Fruit fly (Drosophila melanogaster) whole organism, pupa: ENCODE results near the gene CG12723.

Source experiments
- CG10348 ChIP-seq: fragments of 200-800 bp; sonication (Bioruptor generic); IDR thresholded peaks from 2 replicates; pipeline ENCODE4 v1.3.6; 2022; ENCODE audit warnings: missing biosample characterization, missing genetic modification characterization
- CG12605 ChIP-seq: fragments of 200-800 bp; sonication (Bioruptor generic); IDR thresholded peaks from 2 replicates; pipeline ENCODE4 v1.3.6; 2022; ENCODE audit warnings: missing biosample characterization, missing genetic modification characterization
- CG13204 ChIP-seq: fragments of 200-800 bp; sonication (Bioruptor generic); optimal IDR thresholded peaks from 2 replicates; lab custom pipeline; 2018; ENCODE audit warnings: missing biosample characterization, mild to moderate bottlenecking, missing genetic modification characterization, moderate library complexity
- CG14655 ChIP-seq: fragments of 200-800 bp; sonication (Bioruptor generic); optimal IDR thresholded peaks from 3 replicates; lab custom pipeline; 2017; ENCODE audit warnings: mild to moderate bottlenecking, missing biosample characterization, missing genetic modification reagents, missing genetic modification characterization
- CG15710 ChIP-seq: fragments of 200-800 bp; sonication (Bioruptor generic); optimal IDR thresholded peaks from 2 replicates; lab custom pipeline; 2018; ENCODE audit warnings: missing biosample characterization, mild to moderate bottlenecking, missing genetic modification characterization, moderate library complexity
- CG17806 ChIP-seq: fragments of 200-800 bp; sonication (Bioruptor generic); optimal IDR thresholded peaks from 2 replicates; lab custom pipeline; 2018; ENCODE audit warnings: missing biosample characterization, mild to moderate bottlenecking, missing genetic modification characterization, moderate library complexity
- CG32121 ChIP-seq: fragments of 200-800 bp; sonication (Bioruptor generic); IDR thresholded peaks from 2 replicates; pipeline ENCODE4 v1.3.6; 2022; ENCODE audit warnings: missing biosample characterization, missing genetic modification characterization
- CG34367 ChIP-seq: fragments of 200-800 bp; sonication (Bioruptor generic); optimal IDR thresholded peaks from 2 replicates; lab custom pipeline; 2018; ENCODE audit warnings: missing biosample characterization, mild to moderate bottlenecking, missing genetic modification characterization
- CG4496 ChIP-seq: fragments of 200-800 bp; sonication (Bioruptor generic); IDR thresholded peaks from 3 replicates; pipeline ENCODE4 v1.3.6; 2022; ENCODE audit warnings: missing biosample characterization, missing genetic modification characterization
- CG8159 ChIP-seq: fragments of 200-800 bp; sonication (Bioruptor generic); optimal IDR thresholded peaks from 3 replicates; lab custom pipeline; 2018; ENCODE audit warnings: missing biosample characterization, mild to moderate bottlenecking, missing genetic modification characterization, moderate library complexity
- CG8301 ChIP-seq: fragments of 200-800 bp; sonication (Bioruptor generic); optimal IDR thresholded peaks from 2 replicates; lab custom pipeline; 2018; ENCODE audit warnings: missing biosample characterization, mild to moderate bottlenecking, missing genetic modification characterization
- CG9948 ChIP-seq: fragments of 200-800 bp; sonication (Bioruptor generic); optimal IDR thresholded peaks from 2 replicates; lab custom pipeline; 2018; ENCODE audit warnings: missing biosample characterization, mild to moderate bottlenecking, missing genetic modification characterization, moderate library complexity
- D1 ChIP-seq: fragments of 200-800 bp; sonication (Bioruptor generic); optimal IDR thresholded peaks from 2 replicates; lab custom pipeline; 2018; ENCODE audit warnings: missing biosample characterization, mild to moderate bottlenecking, missing genetic modification characterization, moderate library complexity
- EcR ChIP-seq: fragments of 200-800 bp; sonication (Bioruptor generic); optimal IDR thresholded peaks from 3 replicates; lab custom pipeline; 2019; ENCODE audit warnings: missing biosample characterization, missing genetic modification characterization, mild to moderate bottlenecking, moderate library complexity, missing genetic modification reagents
- Ets98B ChIP-seq: fragments of 200-800 bp; sonication (Bioruptor generic); IDR thresholded peaks from 2 replicates; pipeline ENCODE4 v1.3.6; 2022; ENCODE audit warnings: missing biosample characterization, missing genetic modification characterization
- Pif1A ChIP-seq: fragments of 200-800 bp; sonication (Bioruptor generic); optimal IDR thresholded peaks from 3 replicates; lab custom pipeline; 2016; ENCODE audit warnings: missing biosample characterization, missing genetic modification characterization
- Pif1B ChIP-seq: fragments of 200-800 bp; sonication (Bioruptor generic); optimal IDR thresholded peaks from 3 replicates; lab custom pipeline; 2016; ENCODE audit warnings: missing biosample characterization, missing genetic modification characterization
- Snoo ChIP-seq: fragments of 200-800 bp; sonication (Bioruptor generic); optimal IDR thresholded peaks from 3 replicates; lab custom pipeline; 2017; ENCODE audit warnings: missing biosample characterization, mild to moderate bottlenecking, missing genetic modification characterization, inconsistent platforms
- fd96Ca ChIP-seq: fragments of 200-800 bp; sonication (Bioruptor generic); IDR thresholded peaks from 3 replicates; pipeline ENCODE4 v1.3.6; 2022; ENCODE audit warnings: missing biosample characterization, missing genetic modification characterization
- gl ChIP-seq: fragments of 200-800 bp; sonication (Bioruptor generic); optimal IDR thresholded peaks from 2 replicates; lab custom pipeline; 2018; ENCODE audit warnings: missing biosample characterization, mild to moderate bottlenecking, missing genetic modification characterization
- rn ChIP-seq: fragments of 200-800 bp; sonication (Bioruptor generic); IDR thresholded peaks from 2 replicates; pipeline ENCODE4 v1.3.6; 2022; ENCODE audit warnings: missing biosample characterization, missing genetic modification characterization

CG12723 gene

DNA sequence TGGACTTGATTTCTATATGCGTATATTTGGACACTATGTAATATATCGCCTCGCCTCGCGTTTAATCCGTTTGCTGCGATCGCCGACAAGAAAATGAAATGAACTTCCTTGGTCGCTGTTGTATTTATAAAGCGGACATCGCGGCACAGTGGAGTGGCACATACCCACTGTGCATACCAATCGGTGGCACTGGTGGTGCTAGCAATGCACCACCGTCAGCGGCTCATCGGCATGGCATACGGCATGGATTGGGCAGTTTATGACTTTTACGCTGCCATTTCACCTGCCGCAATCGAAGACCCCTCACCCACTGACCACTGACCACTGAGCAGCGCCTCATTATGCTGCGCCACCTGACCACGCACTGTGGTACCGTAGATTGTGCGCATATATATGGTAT is at the start of gene CG12723:
Gene CG12723, minus strand, starts transcription at position 101 of the 400 bp plus-strand sequence.
- TF ChIP-seq CG10348 (GFP tag; lab: Robert Waterston, UW), result no peak
- TF ChIP-seq CG9948 (tag; lab: Kevin White, UChicago), result no peak
- no peak for TF ChIP-seq CG4496 (GFP tag; lab: Robert Waterston, UW)
- TF ChIP-seq Snoo (tag; lab: Kevin White, UChicago), result no peak
- TF ChIP-seq CG12605, result no peak
- no peak for TF ChIP-seq CG15710 (tag; lab: Kevin White, UChicago)
- no peak for TF ChIP-seq EcR (GFP tag; lab: Kevin White, UChicago)
- TF ChIP-seq gl (tag; lab: Kevin White, UChicago), result no peak

DNA sequence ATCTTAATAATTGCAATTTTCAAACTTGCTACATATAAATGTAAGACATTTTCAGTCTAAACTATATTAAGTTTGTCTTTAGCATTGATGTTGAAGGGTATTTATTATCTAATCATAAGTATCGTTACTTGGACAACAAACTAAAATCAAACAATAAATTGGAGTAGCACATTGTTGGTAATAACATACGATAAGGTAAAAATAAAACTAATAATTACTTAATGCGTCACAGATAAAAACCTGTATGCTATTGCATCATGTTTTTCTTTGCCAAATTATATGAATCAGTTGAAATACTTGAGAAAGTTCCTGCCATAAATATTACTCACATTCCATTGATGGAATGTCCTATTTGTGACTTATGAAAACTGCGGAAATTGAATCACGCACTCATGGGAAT is 49.1 kb upstream of the CG12723 start:
- no peak for TF ChIP-seq EcR (GFP tag; lab: Kevin White, UChicago)
- no peak for TF ChIP-seq Ets98B (GFP tag; lab: Robert Waterston, UW)
- TF ChIP-seq CG4496 (GFP tag; lab: Robert Waterston, UW), result no peak
- no peak for TF ChIP-seq Snoo (tag; lab: Kevin White, UChicago)
- TF ChIP-seq CG9948 (tag; lab: Kevin White, UChicago), result no peak
- no peak for TF ChIP-seq Pif1A (GFP tag; lab: Kevin White, UChicago)
- TF ChIP-seq CG10348 (GFP tag; lab: Robert Waterston, UW), result no peak

DNA sequence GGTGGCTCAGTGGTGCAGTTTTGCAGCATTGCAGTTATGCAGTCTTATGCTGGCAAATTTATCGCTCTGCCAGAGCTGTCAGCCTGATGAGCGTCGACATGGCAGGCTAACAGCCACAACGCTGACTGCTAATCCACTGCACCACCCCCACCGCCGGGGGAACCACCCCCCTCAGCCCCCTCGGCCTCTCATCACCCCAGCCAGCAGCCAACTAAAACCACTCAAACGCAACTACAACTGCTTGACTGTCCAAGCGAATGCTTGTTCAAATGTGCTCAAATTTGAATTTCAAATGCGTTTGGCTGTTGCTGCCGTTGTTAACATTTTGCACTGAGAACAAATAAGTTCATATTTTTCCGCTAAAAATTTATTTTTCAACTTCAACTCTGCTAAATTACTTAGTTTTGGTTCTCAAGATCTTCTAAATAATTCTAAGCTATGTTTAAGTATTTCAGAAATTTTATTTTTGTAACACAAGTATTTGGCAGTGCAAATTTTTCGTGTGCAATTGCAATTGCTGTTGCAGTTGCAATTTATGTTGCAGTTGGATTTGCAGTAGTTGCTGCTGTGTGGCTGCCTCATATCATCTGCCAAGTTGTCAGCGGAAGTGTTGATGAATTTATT is 46.7 kb upstream of the CG12723 start:
- 0 out of 2 replicates have a peak, but pooled peaks have one; percentile 25 for TF ChIP-seq CG10348 (GFP tag; lab: Robert Waterston, UW)
- TF ChIP-seq CG34367 (tag; lab: Kevin White, UChicago), result peak; percentile 7
- peak; percentile 90 for TF ChIP-seq CG4496 (GFP tag; lab: Robert Waterston, UW)
- no peak for TF ChIP-seq CG13204 (GFP tag; lab: Kevin White, UChicago)
- TF ChIP-seq Ets98B (GFP tag; lab: Robert Waterston, UW), result peak; percentile 89
- no peak for TF ChIP-seq gl (tag; lab: Kevin White, UChicago)
- TF ChIP-seq D1, result no peak
- peak; percentile 50 for TF ChIP-seq CG17806 (tag; lab: Kevin White, UChicago)
- TF ChIP-seq rn, result peak; percentile 42; the same call in 1 of the 2 replicates
- TF ChIP-seq CG32121 (GFP tag; lab: Robert Waterston, UW), result peak; percentile 93
- peak; percentile 81 for TF ChIP-seq CG14655 (GFP tag; lab: Kevin White, UChicago)
- peak; percentile 60 for TF ChIP-seq Pif1A (GFP tag; lab: Kevin White, UChicago)
- TF ChIP-seq CG9948 (tag; lab: Kevin White, UChicago), result peak; percentile 54
- TF ChIP-seq CG8301 (tag; lab: Kevin White, UChicago), result peak; percentile 84
- peak; percentile 71 for TF ChIP-seq fd96Ca
- no peak for TF ChIP-seq EcR (GFP tag; lab: Kevin White, UChicago)
- peak; percentile 74 for TF ChIP-seq CG12605
- peak; percentile 12 for TF ChIP-seq CG8159 (tag; lab: Kevin White, UChicago)
- peak; percentile 40 for TF ChIP-seq Pif1B (GFP tag; lab: Kevin White, UChicago)
- TF ChIP-seq Snoo (tag; lab: Kevin White, UChicago), result peak; percentile 11
- peak; percentile 12 for TF ChIP-seq CG15710 (tag; lab: Kevin White, UChicago)

DNA sequence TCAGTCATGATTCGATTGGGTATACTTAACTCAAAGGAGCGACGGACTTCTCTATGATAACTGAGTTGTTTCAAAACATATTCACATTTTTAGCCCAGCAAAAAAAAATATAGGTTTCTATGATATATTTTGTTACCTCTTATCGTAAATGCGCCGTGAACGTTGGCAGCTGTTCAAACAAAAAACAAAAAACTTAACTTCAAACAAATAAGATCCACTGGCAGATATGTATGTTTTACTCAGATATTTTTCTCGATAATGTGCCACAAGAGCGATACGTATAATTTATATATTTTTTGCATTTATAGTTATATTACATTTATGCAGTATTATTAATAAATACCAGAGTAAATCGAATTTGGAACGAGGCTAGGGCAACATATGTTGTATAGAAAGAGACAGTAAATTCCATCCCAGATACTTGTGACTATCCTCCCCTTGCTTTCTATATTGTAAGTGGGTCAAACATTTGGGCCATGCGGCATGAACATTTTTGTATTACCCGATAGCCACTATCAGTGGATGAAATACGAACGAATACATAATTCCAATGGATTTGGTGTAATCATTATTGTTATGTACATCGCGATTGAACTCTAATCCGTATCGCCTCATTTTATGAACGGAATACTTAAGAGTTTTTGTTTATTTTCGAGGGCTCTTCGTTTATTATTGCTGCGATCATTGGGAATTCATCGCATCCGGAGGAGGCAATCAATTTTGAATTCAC is 45.0 kb upstream of the CG12723 start, which contains the start of gene CG32639:
Gene CG32639, minus strand, starts transcription at position 51 of the 730 bp plus-strand sequence.
- TF ChIP-seq CG17806 (tag; lab: Kevin White, UChicago) (no peak), gl (tag; lab: Kevin White, UChicago) (no peak), EcR (GFP tag; lab: Kevin White, UChicago) (no peak), CG8159 (tag; lab: Kevin White, UChicago) (no peak), CG13204 (GFP tag; lab: Kevin White, UChicago) (no peak), fd96Ca (no peak), Snoo (tag; lab: Kevin White, UChicago) (no peak), CG10348 (GFP tag; lab: Robert Waterston, UW) (no peak), CG34367 (tag; lab: Kevin White, UChicago) (no peak), Ets98B (GFP tag; lab: Robert Waterston, UW) (no peak), Pif1A (GFP tag; lab: Kevin White, UChicago) (no peak), CG4496 (GFP tag; lab: Robert Waterston, UW) (no peak), CG15710 (tag; lab: Kevin White, UChicago) (no peak), CG32121 (GFP tag; lab: Robert Waterston, UW) (no peak), D1 (no peak)

DNA sequence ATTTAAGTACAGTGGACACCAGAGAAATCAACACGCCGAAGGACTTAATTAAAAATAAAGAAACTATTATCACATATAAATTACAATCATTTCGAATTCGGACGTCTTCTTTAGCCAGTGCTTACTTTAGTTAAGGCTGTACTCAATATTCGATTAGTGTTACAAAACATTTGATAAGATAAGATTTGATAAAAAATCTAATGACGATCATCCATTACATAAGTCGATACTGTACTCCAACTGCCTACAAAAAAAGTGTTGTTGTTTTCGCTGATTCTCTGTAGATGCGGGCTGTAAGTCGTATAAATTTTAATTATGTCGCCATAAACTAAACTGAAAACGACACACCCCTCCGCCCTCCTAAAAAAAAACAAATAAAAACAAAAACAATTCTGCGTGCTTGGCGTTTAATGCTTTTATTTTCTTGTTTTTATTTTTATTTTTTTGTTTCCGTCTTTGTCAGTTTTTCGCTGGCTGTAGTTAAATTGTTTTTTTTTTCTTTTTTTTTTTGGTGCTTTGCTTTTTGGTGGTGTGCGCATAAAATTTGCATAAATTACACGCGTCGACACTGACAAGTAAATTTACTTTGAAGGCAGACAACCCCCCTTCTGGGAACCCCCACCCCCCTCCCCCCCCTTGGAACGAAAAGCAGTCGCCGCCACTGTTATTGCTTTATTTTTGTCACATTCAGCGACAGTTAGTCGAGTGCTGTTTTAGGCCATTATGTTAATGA is 43.2 kb upstream of the CG12723 start:
- TF ChIP-seq Snoo (tag; lab: Kevin White, UChicago) (peak; percentile 42), CG17806 (tag; lab: Kevin White, UChicago) (no peak), CG13204 (GFP tag; lab: Kevin White, UChicago) (no peak), Ets98B (GFP tag; lab: Robert Waterston, UW) (peak; percentile 41; the same call in 1 of the 2 replicates), Pif1B (GFP tag; lab: Kevin White, UChicago) (no peak), gl (tag; lab: Kevin White, UChicago) (no peak), CG34367 (tag; lab: Kevin White, UChicago) (no peak), CG12605 (peak; percentile 56; the same call in 1 of the 2 replicates), CG32121 (GFP tag; lab: Robert Waterston, UW) (peak; percentile 60), EcR (GFP tag; lab: Kevin White, UChicago) (no peak), Pif1A (GFP tag; lab: Kevin White, UChicago) (no peak), fd96Ca (0 out of 3 replicates have a peak, but pooled peaks have one; percentile 40), CG10348 (GFP tag; lab: Robert Waterston, UW) (no peak), rn (no peak), D1 (no peak), CG15710 (tag; lab: Kevin White, UChicago) (no peak), CG8301 (tag; lab: Kevin White, UChicago) (no peak), CG8159 (tag; lab: Kevin White, UChicago) (no peak), CG4496 (GFP tag; lab: Robert Waterston, UW) (peak; percentile 80), CG14655 (GFP tag; lab: Kevin White, UChicago) (no peak), CG9948 (tag; lab: Kevin White, UChicago) (no peak)
